Worm (Caenorhabditis elegans): ENCODE measurements around the gene Y43C5A.3.
A peak's percentile ranks its signal among the peaks of the same experiment; 100 is the strongest.

The Y43C5A.3 gene

DNA sequence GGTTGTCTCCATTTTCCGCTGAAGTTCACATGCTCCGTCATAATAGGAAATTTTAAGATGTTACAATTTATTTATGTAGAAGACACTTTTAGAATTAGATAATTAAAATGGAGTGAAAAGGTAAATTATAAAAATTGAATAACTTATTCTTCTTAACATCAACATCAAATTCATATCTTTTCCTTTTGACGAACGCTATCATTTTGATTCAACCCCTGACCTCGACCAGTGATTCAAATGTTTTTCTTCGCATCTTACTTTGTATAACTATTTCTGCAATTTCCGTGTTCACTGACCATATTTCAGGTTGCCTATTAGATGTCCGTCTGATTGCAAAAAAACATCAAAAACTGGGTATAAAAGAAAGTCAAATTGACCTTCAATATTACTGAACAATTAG is 3.1 kb downstream of the Y43C5A.3 start, which contains the start of gene Y43C5A.7:
Gene Y43C5A.7, plus strand, starts transcription at position 301 of the 400 bp plus-strand sequence.
- TF ChIP-seq unc-130 (GFP tag; optimal IDR thresholded peaks at IDR 0.05) (no peak), lin-40 (tag; optimal IDR thresholded peaks at IDR 0.05) (no peak), ekl-4 (GFP tag; IDR thresholded peaks at IDR 0.05) (no peak), ztf-25 (GFP tag; IDR thresholded peaks at IDR 0.05) (no peak), nhr-179 (tag; optimal IDR thresholded peaks at IDR 0.05) (no peak), hlh-12 (tag; optimal IDR thresholded peaks at IDR 0.05) (no peak), unc-62 (GFP tag; optimal IDR thresholded peaks at IDR 0.05) (no peak), tbp1 (GFP tag; optimal IDR thresholded peaks at IDR 0.05) (no peak), ceh-91 (GFP tag; IDR thresholded peaks at IDR 0.05) (no peak), hrde-1 (tag; optimal IDR thresholded peaks at IDR 0.05; ENCODE audit: borderline replicate concordance) (no peak), pha-4 (tag; optimal IDR thresholded peaks at IDR 0.05) (no peak), snpc-1.1 (tag; optimal IDR thresholded peaks at IDR 0.05; ENCODE audit: insufficient read depth) (no peak), ceh-79 (tag; optimal IDR thresholded peaks at IDR 0.05) (no peak)

ce11 chrIV:10277716-10278115 is 3.9 kb downstream of the Y43C5A.3 start, which contains the start of gene Y43C5A.4:
Gene Y43C5A.4, plus strand, starts transcription at chrIV:10278016.
- TF ChIP-seq rpc-1 (optimal IDR thresholded peaks at IDR 0.05) = no peak
- no peak for TF ChIP-seq rpc-1 (tag; optimal IDR thresholded peaks at IDR 0.05)
- TF ChIP-seq bed-2 (GFP tag; IDR thresholded peaks at IDR 0.05) = no peak
- no peak for TF ChIP-seq ccch-3 (GFP tag; optimal IDR thresholded peaks at IDR 0.05)
- TF ChIP-seq lir-1 (GFP tag; conservative IDR thresholded peaks at IDR 0.05) = no peak
- no peak for TF ChIP-seq F49E8.2 (tag; optimal IDR thresholded peaks at IDR 0.05; ENCODE audit: insufficient read depth)
- no peak for TF ChIP-seq F10E7.11 (tag; optimal IDR thresholded peaks at IDR 0.05)
- no peak for TF ChIP-seq zfh-2 (GFP tag; conservative IDR thresholded peaks at IDR 0.05)
- TF ChIP-seq F39B2.1 (GFP tag; IDR thresholded peaks at IDR 0.05) = no peak
- TF ChIP-seq rec-8 (tag; optimal IDR thresholded peaks at IDR 0.05) = no peak
- TF ChIP-seq attf-5 (GFP tag; optimal IDR thresholded peaks at IDR 0.05) = no peak
- TF ChIP-seq tbx-9 (tag; optimal IDR thresholded peaks at IDR 0.05; ENCODE audit: borderline replicate concordance) = no peak
- no peak for TF ChIP-seq lsy-27 (tag; optimal IDR thresholded peaks at IDR 0.05; ENCODE audit: borderline replicate concordance, insufficient read depth)

- TF ChIP-seq ztf-26 (tag; optimal IDR thresholded peaks at IDR 0.05) (no peak), nhr-80 (tag; optimal IDR thresholded peaks at IDR 0.05) (peak; percentile 5), nhr-90 (tag; optimal IDR thresholded peaks at IDR 0.05) (no peak)
These were observed 7.6 kb downstream of the Y43C5A.3 start, which contains the start of gene thk-1 for ce11 chrIV:10281482-10281881. Gene thk-1, minus strand, starts transcription at chrIV:10281582.

- TF ChIP-seq lin-54 (GFP tag; optimal IDR thresholded peaks at IDR 0.05) (peak; percentile 76), efl-1 (GFP tag; optimal IDR thresholded peaks at IDR 0.05) (peak; percentile 61), zfh-2 (GFP tag; conservative IDR thresholded peaks at IDR 0.05) (peak; percentile 78), xnd-1 (tag; optimal IDR thresholded peaks at IDR 0.05) (no peak), bed-2 (GFP tag; IDR thresholded peaks at IDR 0.05) (no peak), lin-26 (GFP tag; IDR thresholded peaks at IDR 0.05) (no peak), ceh-79 (tag; optimal IDR thresholded peaks at IDR 0.05) (no peak), nfya-1 (tag; optimal IDR thresholded peaks at IDR 0.05; ENCODE audit: borderline replicate concordance, insufficient read depth) (no peak), F23B12.7 (tag; optimal IDR thresholded peaks at IDR 0.05; ENCODE audit: insufficient read depth) (peak; percentile 13), nhr-80 (tag; optimal IDR thresholded peaks at IDR 0.05) (peak; percentile 70), mcd-1 (GFP tag; IDR thresholded peaks at IDR 0.05) (peak; percentile 80), ztf-18 (tag; optimal IDR thresholded peaks at IDR 0.05) (peak; percentile 19), aptf-2 (GFP tag; conservative IDR thresholded peaks at IDR 0.05) (0 out of 2 replicates have a peak, but pooled peaks have one; percentile 8), B0019.2 (GFP tag; conservative IDR thresholded peaks at IDR 0.05) (no peak), lin-35 (GFP tag; optimal IDR thresholded peaks at IDR 0.05) (peak in 1 of 3 experiments; percentile 59), ceh-58 (GFP tag; IDR thresholded peaks at IDR 0.05) (no peak), mes-4 (tag; optimal IDR thresholded peaks at IDR 0.05) (no peak), dpl-1 (GFP tag; optimal IDR thresholded peaks at IDR 0.05) (peak; percentile 49), attf-5 (GFP tag; optimal IDR thresholded peaks at IDR 0.05) (peak; percentile 77)
These were observed 10.5 kb downstream of the Y43C5A.3 start, which contains the start of gene rad-51 for ce11 chrIV:10284194-10284910. Gene rad-51, minus strand, starts transcription at chrIV:10284244.

Measured in whole organism, young adult.